Worm (Caenorhabditis elegans): ENCODE data around the gene Y37E11B.1.

- no peak for TF ChIP-seq aly-2 (tag; optimal IDR thresholded peaks at IDR 0.05)
- TF ChIP-seq ztf-11 (tag; optimal IDR thresholded peaks at IDR 0.05) = no peak
- no peak for TF ChIP-seq lin-15B (tag; optimal IDR thresholded peaks at IDR 0.05)
- no peak for TF ChIP-seq lsy-2 (tag; optimal IDR thresholded peaks at IDR 0.05)
- TF ChIP-seq lin-13 (GFP tag; optimal IDR thresholded peaks at IDR 0.05) = no peak
- TF ChIP-seq hlh-11 (tag; optimal IDR thresholded peaks at IDR 0.05) = no peak
- TF ChIP-seq ceh-44 (GFP tag; IDR thresholded peaks at IDR 0.05) = no peak
- TF ChIP-seq R02D3.7 (tag; optimal IDR thresholded peaks at IDR 0.05) = no peak
These were observed 49.6 kb downstream of the Y37E11B.1 start for ce11 chrIV:3628896-3629641.
